Fruit fly (Drosophila melanogaster) Kc167 (cell line): ENCODE results near the gene Zip88E.

Source experiments
- h ChIP-seq: fragments of >200 bp; optimal IDR thresholded peaks from 3 replicates; lab custom pipeline; 2018; ENCODE audit warnings: missing external identifiers
- insv ChIP-seq: fragments of >200 bp; optimal IDR thresholded peaks from 3 replicates; lab custom pipeline; 2018; ENCODE audit warnings: missing external identifiers
- ttk ChIP-seq: sonication (Bioruptor generic); optimal IDR thresholded peaks from 2 replicates; lab custom pipeline; 2017; ENCODE audit warnings: missing external identifiers

- TF ChIP-seq ttk (no peak), h (lab: Kevin White, UChicago) (no peak), insv (lab: Kevin White, UChicago) (no peak)
Measured at dm6 chr3R:15262710-15263672, 5.5 kb upstream of the Zip88E start, which contains the start of the genes eIF2gamma and Set.
